Fruit fly (Drosophila melanogaster) whole organism, embryonic: Measurements from ENCODE around the gene ND-B18.

Experiments used
- Ada2b ChIP-seq: fragments of 200-800 bp; sonication (Bioruptor generic); IDR thresholded peaks from 2 replicates; pipeline ENCODE4 v1.3.6; 2022; ENCODE audit warnings: missing biosample characterization, missing genetic modification characterization
- CG10147 ChIP-seq: fragments of 200-800 bp; sonication (Bioruptor generic); optimal IDR thresholded peaks from 2 replicates; lab custom pipeline; 2019; ENCODE audit warnings: missing biosample characterization, mild to moderate bottlenecking, missing genetic modification characterization, moderate library complexity
- CG10274 ChIP-seq: fragments of 200-800 bp; sonication (Bioruptor generic); optimal IDR thresholded peaks from 3 replicates; lab custom pipeline; 2017; ENCODE audit warnings: missing biosample characterization, mild to moderate bottlenecking, missing genetic modification characterization
- CG11247 ChIP-seq: fragments of 200-800 bp; sonication (Bioruptor generic); IDR thresholded peaks from 2 replicates; pipeline ENCODE4 v1.3.6; 2022; ENCODE audit warnings: missing biosample characterization, missing genetic modification characterization
- CG11456 ChIP-seq: fragments of 200-800 bp; sonication (Bioruptor generic); IDR thresholded peaks from 3 replicates; pipeline ENCODE4 v1.3.6; 2022; ENCODE audit warnings: missing biosample characterization, missing genetic modification characterization
- CG12744 ChIP-seq: fragments of 200-800 bp; sonication (Bioruptor generic); optimal IDR thresholded peaks from 2 replicates; lab custom pipeline; 2016; ENCODE audit warnings: missing biosample characterization, missing genetic modification characterization
- CG15479 ChIP-seq: fragments of 200-800 bp; sonication (Bioruptor generic); optimal IDR thresholded peaks from 3 replicates; lab custom pipeline; 2019; ENCODE audit warnings: missing biosample characterization, mild to moderate bottlenecking, missing genetic modification characterization, moderate library complexity
- CG1603 ChIP-seq: fragments of 200-800 bp; sonication (Bioruptor generic); optimal IDR thresholded peaks from 2 replicates; lab custom pipeline; 2019; ENCODE audit warnings: missing biosample characterization, mild to moderate bottlenecking, missing genetic modification characterization, moderate library complexity
- CG17359 ChIP-seq: fragments of 200-800 bp; sonication (Bioruptor generic); optimal IDR thresholded peaks from 3 replicates; lab custom pipeline; 2018; ENCODE audit warnings: missing biosample characterization, mild to moderate bottlenecking, missing genetic modification characterization, moderate library complexity
- CG18476 ChIP-seq: fragments of 200-800 bp; sonication (Bioruptor generic); optimal IDR thresholded peaks from 2 replicates; lab custom pipeline; 2016; ENCODE audit warnings: missing biosample characterization, mild to moderate bottlenecking, missing genetic modification characterization
- CG34224 ChIP-seq: fragments of 200-800 bp; sonication (Bioruptor generic); IDR thresholded peaks from 3 replicates; pipeline ENCODE4 v1.3.6; 2022; ENCODE audit warnings: missing biosample characterization, missing genetic modification characterization; ENCODE audit not compliant: partially characterized antibody
- CG34376 ChIP-seq: fragments of 200-800 bp; sonication (Bioruptor generic); optimal IDR thresholded peaks from 2 replicates; lab custom pipeline; 2018; ENCODE audit warnings: missing biosample characterization, mild to moderate bottlenecking, missing genetic modification characterization
- CG3995 ChIP-seq: fragments of 200-800 bp; sonication (Bioruptor generic); optimal IDR thresholded peaks from 3 replicates; lab custom pipeline; 2016; ENCODE audit warnings: missing biosample characterization, missing genetic modification characterization
- CG7372 ChIP-seq: fragments of 200-800 bp; sonication (Bioruptor generic); IDR thresholded peaks from 2 replicates; pipeline ENCODE4 v1.3.6; 2022; ENCODE audit warnings: missing biosample characterization, missing genetic modification characterization
- CG7786 ChIP-seq: fragments of 200-800 bp; sonication (Bioruptor generic); optimal IDR thresholded peaks from 2 replicates; lab custom pipeline; 2016; ENCODE audit warnings: missing biosample characterization, missing genetic modification characterization
- CG8388 ChIP-seq: fragments of 200-800 bp; sonication (Bioruptor generic); optimal IDR thresholded peaks from 2 replicates; lab custom pipeline; 2019; ENCODE audit warnings: missing biosample characterization, mild to moderate bottlenecking, missing genetic modification characterization, moderate library complexity
- CG8924 ChIP-seq: fragments of 200-800 bp; optimal IDR thresholded peaks from 3 replicates; lab custom pipeline; 2019; ENCODE audit warnings: missing biosample characterization, mild to moderate bottlenecking, missing genetic modification characterization, moderate library complexity
- CG9817 ChIP-seq: fragments of 200-800 bp; sonication (Bioruptor generic); optimal IDR thresholded peaks from 2 replicates; lab custom pipeline; 2018; ENCODE audit warnings: missing biosample characterization, mild to moderate bottlenecking, missing genetic modification characterization, moderate library complexity
- Dek ChIP-seq: fragments of 200-800 bp; sonication (Bioruptor generic); optimal IDR thresholded peaks from 3 replicates; lab custom pipeline; 2019; ENCODE audit warnings: missing biosample characterization, mild to moderate bottlenecking, missing genetic modification characterization, moderate library complexity
- Ets97D ChIP-seq: fragments of 200-800 bp; sonication (Bioruptor generic); optimal IDR thresholded peaks from 3 replicates; lab custom pipeline; 2016; ENCODE audit warnings: missing biosample characterization, missing genetic modification characterization
- HHEX ChIP-seq: fragments of 200-800 bp; sonication (Bioruptor generic); optimal IDR thresholded peaks from 3 replicates; lab custom pipeline; 2017; ENCODE audit warnings: missing biosample characterization, mild to moderate bottlenecking, missing genetic modification characterization, missing genetic modification reagents
- Hr3 ChIP-seq: fragments of 200-800 bp; sonication (Bioruptor generic); optimal IDR thresholded peaks from 3 replicates; lab custom pipeline; 2016; ENCODE audit warnings: missing biosample characterization, missing genetic modification characterization
- Hsf ChIP-seq: fragments of 200-800 bp; sonication (Bioruptor generic); optimal IDR thresholded peaks from 3 replicates; lab custom pipeline; 2016; ENCODE audit warnings: missing biosample characterization, missing genetic modification characterization
- Kr ChIP-seq: fragments of 200-800 bp; sonication (Bioruptor generic); optimal IDR thresholded peaks from 2 replicates; lab custom pipeline; 2017; ENCODE audit warnings: missing biosample characterization, mild to moderate bottlenecking, missing genetic modification characterization
- Lim3 ChIP-seq: fragments of 200-800 bp; sonication (Bioruptor generic); IDR thresholded peaks from 2 replicates; pipeline ENCODE4 v1.3.6; 2022; ENCODE audit warnings: missing biosample characterization, missing genetic modification characterization
- MBD-R2 ChIP-seq: fragments of 200-800 bp; sonication (Bioruptor generic); IDR thresholded peaks from 2 replicates; pipeline ENCODE4 v1.3.6; 2022; ENCODE audit warnings: missing biosample characterization, missing genetic modification characterization
- Rfx ChIP-seq: fragments of 200-800 bp; sonication (Bioruptor generic); IDR thresholded peaks from 2 replicates; pipeline ENCODE4 v1.3.6; 2022; ENCODE audit warnings: missing biosample characterization, missing genetic modification characterization
- Spps ChIP-seq: fragments of 200-800 bp; sonication (Bioruptor generic); optimal IDR thresholded peaks from 2 replicates; lab custom pipeline; 2018; ENCODE audit warnings: missing biosample characterization, mild to moderate bottlenecking, missing genetic modification characterization
- Tbp ChIP-seq: fragments of >200 bp; optimal IDR thresholded peaks from 2 replicates; lab custom pipeline; 2018; ENCODE audit warnings: missing biosample characterization, missing genetic modification characterization
- YL-1 ChIP-seq: fragments of 200-800 bp; sonication (Bioruptor generic); optimal IDR thresholded peaks from 3 replicates; lab custom pipeline; 2017; ENCODE audit warnings: missing biosample characterization, mild to moderate bottlenecking, missing genetic modification characterization
- btn ChIP-seq: fragments of 200-800 bp; sonication (Bioruptor generic); optimal IDR thresholded peaks from 2 replicates; lab custom pipeline; 2016; ENCODE audit warnings: missing biosample characterization, missing genetic modification characterization
- chm ChIP-seq: fragments of 200-800 bp; sonication (Bioruptor generic); IDR thresholded peaks from 2 replicates; pipeline ENCODE4 v1.3.6; 2022; ENCODE audit warnings: missing biosample characterization, missing genetic modification characterization
- crol ChIP-seq: fragments of 200-800 bp; sonication (Bioruptor generic); IDR thresholded peaks from 2 replicates; pipeline ENCODE4 v1.3.6; 2022; ENCODE audit warnings: missing biosample characterization, missing genetic modification characterization
- dm ChIP-seq: fragments of 200-800 bp; sonication (Bioruptor generic); optimal IDR thresholded peaks from 3 replicates; lab custom pipeline; 2016; ENCODE audit warnings: missing biosample characterization, missing genetic modification characterization
- dpn ChIP-seq, 2 experiments: fragments of 200-800 bp; sonication (Bioruptor generic); optimal IDR thresholded peaks; 3 replicates each; lab custom pipeline; 2016; ENCODE audit warnings: missing biosample characterization in 2 of 2, missing genetic modification characterization in 2 of 2
- en ChIP-seq: fragments of 200-800 bp; sonication (Bioruptor generic); optimal IDR thresholded peaks from 2 replicates; lab custom pipeline; 2016; ENCODE audit warnings: missing biosample characterization, missing genetic modification characterization
- fd64A ChIP-seq: fragments of 200-800 bp; sonication (Bioruptor generic); optimal IDR thresholded peaks from 3 replicates; lab custom pipeline; 2018; ENCODE audit warnings: missing biosample characterization, mild to moderate bottlenecking, missing genetic modification characterization
- gfzf ChIP-seq: fragments of 200-800 bp; sonication (Bioruptor generic); optimal IDR thresholded peaks from 2 replicates; lab custom pipeline; 2016; ENCODE audit warnings: missing biosample characterization, mild to moderate bottlenecking, missing genetic modification characterization, moderate library complexity
- grau ChIP-seq: fragments of 200-800 bp; optimal IDR thresholded peaks from 3 replicates; lab custom pipeline; 2019; ENCODE audit warnings: missing biosample characterization, mild to moderate bottlenecking, missing genetic modification characterization, moderate library complexity
- gsb ChIP-seq: fragments of 200-800 bp; sonication (Bioruptor generic); IDR thresholded peaks from 2 replicates; pipeline ENCODE4 v1.3.6; 2022; ENCODE audit warnings: missing biosample characterization, missing genetic modification characterization
- insv ChIP-seq, 2 experiments: fragments of 200-800 bp; sonication (Bioruptor generic); optimal IDR thresholded peaks; 3 replicates each; lab custom pipeline; 2016 to 2018; ENCODE audit warnings: missing biosample characterization in 2 of 2, missing genetic modification characterization in 2 of 2
- lmd ChIP-seq: fragments of 200-800 bp; sonication (Bioruptor generic); IDR thresholded peaks from 2 replicates; pipeline ENCODE4 v1.3.6; 2022; ENCODE audit warnings: missing biosample characterization, missing genetic modification characterization
- nom ChIP-seq: fragments of 200-800 bp; sonication (Bioruptor generic); optimal IDR thresholded peaks from 2 replicates; lab custom pipeline; 2017; ENCODE audit warnings: missing biosample characterization, missing genetic modification characterization, mild to moderate bottlenecking, moderate library complexity, missing genetic modification reagents
- pzg ChIP-seq: fragments of 200-800 bp; sonication (Bioruptor generic); optimal IDR thresholded peaks from 3 replicates; lab custom pipeline; 2018; ENCODE audit warnings: missing biosample characterization, mild to moderate bottlenecking, missing genetic modification characterization, moderate library complexity
- repo ChIP-seq: fragments of 200-800 bp; sonication (Bioruptor generic); optimal IDR thresholded peaks from 2 replicates; lab custom pipeline; 2016; ENCODE audit warnings: missing biosample characterization, missing genetic modification characterization
- sc ChIP-seq, 3 experiments: fragments of >200 bp in 2 of 3; fragments of 200-800 bp in 1 of 3; sonication (Bioruptor generic) in 1 of 3; optimal IDR thresholded peaks; 2 replicates in 2 of 3; 3 replicates in 1 of 3; lab custom pipeline; 2017; ENCODE audit warnings: mild to moderate bottlenecking in 1 of 3, missing biosample characterization in 1 of 3, missing genetic modification characterization in 1 of 3, missing genetic modification reagents in 1 of 3
- sima ChIP-seq: fragments of 200-800 bp; sonication (Bioruptor generic); optimal IDR thresholded peaks from 2 replicates; lab custom pipeline; 2016; ENCODE audit warnings: missing biosample characterization, missing genetic modification characterization
- tup ChIP-seq: fragments of 200-800 bp; sonication (Bioruptor generic); optimal IDR thresholded peaks from 2 replicates; lab custom pipeline; 2016; ENCODE audit warnings: missing biosample characterization, mild to moderate bottlenecking, missing genetic modification characterization, moderate library complexity
- vfl ChIP-seq: fragments of 200-800 bp; sonication (Bioruptor generic); optimal IDR thresholded peaks from 2 replicates; lab custom pipeline; 2016; ENCODE audit warnings: missing biosample characterization, missing genetic modification characterization
- z ChIP-seq: fragments of 200-800 bp; sonication (Bioruptor generic); IDR thresholded peaks from 3 replicates; pipeline ENCODE4 v1.3.6; 2022; ENCODE audit warnings: missing biosample characterization, missing genetic modification characterization

The ND-B18 gene

DNA sequence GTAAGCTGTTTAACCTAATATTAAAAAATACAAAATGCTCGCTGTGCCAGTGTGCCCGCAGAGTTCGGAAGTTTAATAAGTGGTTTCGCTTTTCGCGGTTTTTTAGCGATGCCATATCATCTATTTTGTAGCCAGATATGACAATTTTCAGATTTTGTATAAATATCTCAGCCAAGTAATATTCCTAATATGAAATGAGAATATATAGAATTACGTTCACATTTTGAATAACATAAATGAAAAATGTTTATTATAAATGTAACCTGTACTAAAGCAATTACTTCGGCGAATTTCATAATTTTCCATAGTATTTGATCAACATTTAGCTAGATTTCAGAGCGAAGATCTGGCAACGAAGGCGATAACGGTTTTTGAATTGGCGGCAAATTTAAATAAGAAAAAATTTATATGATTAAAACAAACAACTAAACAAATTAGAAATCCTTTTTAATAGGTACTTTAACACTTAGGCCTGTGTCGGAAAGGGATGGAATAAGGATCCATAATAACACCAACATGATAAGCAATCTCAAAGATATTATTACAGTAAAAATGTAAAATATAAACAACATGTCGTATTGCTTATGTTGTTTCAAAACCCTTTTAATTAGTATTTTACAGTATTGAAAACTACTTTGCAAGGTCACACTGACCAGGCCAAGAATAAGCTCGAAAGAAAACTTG is 3.0 kb downstream of the ND-B18 start, which contains the start of the genes opm and dob (continued):
- TF ChIP-seq fd64A (GFP tag; lab: Kevin White, UChicago) (no peak), Rfx (GFP tag; lab: Robert Waterston, UW) (0 out of 2 replicates have a peak, but pooled peaks have one; percentile 7), repo (GFP tag; lab: Kevin White, UChicago) (no peak), gfzf (GFP tag; lab: Kevin White, UChicago) (peak; percentile 73), pzg (peak; percentile 63), CG17359 (tag; lab: Kevin White, UChicago) (no peak), CG10147 (GFP tag; lab: Kevin White, UChicago) (peak; percentile 20), Ada2b (no peak), Dek (tag; lab: Kevin White, UChicago) (peak; percentile 24), CG8924 (tag; lab: Kevin White, UChicago) (peak; percentile 12), Hr3 (peak; percentile 9), btn (no peak), CG9817 (tag; lab: Kevin White, UChicago) (peak; percentile 21), CG15479 (GFP tag; lab: Kevin White, UChicago) (no peak), gsb (GFP tag; lab: Robert Waterston, UW) (no peak), nom (no peak), CG34376 (no peak), chm (no peak), lmd (GFP tag; lab: Robert Waterston, UW) (no peak), Tbp (GFP tag; lab: Kevin White, UChicago) (no peak), grau (tag; lab: Kevin White, UChicago) (peak; percentile 54), CG18476 (no peak), z (no peak), en (GFP tag; lab: Kevin White, UChicago) (no peak), crol (GFP tag; lab: Robert Waterston, UW) (no peak), CG11456 (GFP tag; lab: Robert Waterston, UW) (no peak), CG34224 (GFP tag; lab: Robert Waterston, UW) (no peak), Ets97D (GFP tag; lab: Kevin White, UChicago) (peak; percentile 39), Spps (no peak), CG10274 (GFP tag; lab: Kevin White, UChicago) (no peak), CG3995 (GFP tag; lab: Kevin White, UChicago) (no peak), MBD-R2 (peak; percentile 40; the same call in 1 of the 2 replicates), sima (GFP tag; lab: Kevin White, UChicago) (no peak), Kr (GFP tag; lab: Kevin White, UChicago) (no peak), CG1603 (peak; percentile 13), HHEX (GFP tag; lab: Kevin White, UChicago) (no peak), Lim3 (GFP tag; lab: Robert Waterston, UW) (no peak), YL-1 (no peak), CG7372 (no peak), Hsf (peak; percentile 5), dpn (GFP tag; optimal IDR thresholded peaks at IDR 0.05; lab: Kevin White, UChicago) (peak in 1 of 2 experiments; percentile 3), tup (GFP tag; lab: Kevin White, UChicago) (no peak), dm (GFP tag; lab: Kevin White, UChicago) (no peak), CG11247 (GFP tag; lab: Robert Waterston, UW) (no peak), CG8388 (GFP tag; lab: Kevin White, UChicago) (no peak), vfl (GFP tag; lab: Kevin White, UChicago) (no peak), CG12744 (no peak), insv (GFP tag; optimal IDR thresholded peaks at IDR 0.05; lab: Kevin White, UChicago) (no peak), CG7786 (no peak), sc (optimal IDR thresholded peaks at IDR 0.05; lab: Kevin White, UChicago) (no peak), sc (GFP tag; optimal IDR thresholded peaks at IDR 0.05; lab: Kevin White, UChicago) (no peak)
